Worm (Caenorhabditis elegans): ENCODE data around the gene cnnm-1.

DNA sequence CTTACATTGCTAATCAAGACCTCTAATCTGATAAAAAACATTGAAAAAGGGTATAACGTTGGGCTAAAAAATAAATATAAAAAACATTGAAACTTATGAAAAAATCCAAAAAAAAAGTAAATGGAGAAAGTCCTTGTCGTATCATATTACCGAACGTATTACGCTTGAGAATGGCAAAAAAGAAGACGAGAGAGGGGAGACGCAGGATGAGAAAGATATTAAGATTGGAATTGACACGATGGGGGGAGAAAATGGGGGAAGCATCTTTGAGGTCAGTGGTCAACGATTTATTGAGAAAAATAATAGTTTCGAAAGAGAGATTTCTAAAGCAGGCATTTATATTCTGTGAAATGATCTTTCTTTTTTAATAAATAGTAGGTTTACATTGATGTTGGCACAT lies 2.7 kb upstream of the cnnm-1 start:
- TF ChIP-seq elt-3 (tag; optimal IDR thresholded peaks at IDR 0.05) = no peak
- no peak for TF ChIP-seq unc-62 (GFP tag; optimal IDR thresholded peaks at IDR 0.05)
